Fruit fly (Drosophila melanogaster) whole organism, embryonic: ENCODE measurements around the gene Shc.

Source experiments
- Atf-2 ChIP-seq: fragments of 200-800 bp; sonication (Bioruptor generic); optimal IDR thresholded peaks from 2 replicates; lab custom pipeline; 2016; ENCODE audit warnings: missing biosample characterization, missing genetic modification characterization
- Bdp1 ChIP-seq: fragments of 200-800 bp; sonication (Bioruptor generic); optimal IDR thresholded peaks from 3 replicates; lab custom pipeline; 2016; ENCODE audit warnings: missing biosample characterization, missing genetic modification characterization
- Bgb ChIP-seq: fragments of 200-800 bp; sonication (Bioruptor generic); IDR thresholded peaks from 2 replicates; pipeline ENCODE4 v1.3.6; 2022; ENCODE audit warnings: missing biosample characterization, missing genetic modification characterization; ENCODE audit not compliant: partially characterized antibody
- CG11504 ChIP-seq: fragments of 200-800 bp; sonication (Bioruptor generic); optimal IDR thresholded peaks from 3 replicates; lab custom pipeline; 2019; ENCODE audit warnings: missing biosample characterization, mild to moderate bottlenecking, missing genetic modification characterization, moderate library complexity
- CG11560 ChIP-seq: fragments of 200-800 bp; sonication (Bioruptor generic); IDR thresholded peaks from 3 replicates; pipeline ENCODE4 v1.3.6; 2022; ENCODE audit warnings: missing biosample characterization, missing genetic modification characterization
- CG12391 ChIP-seq: fragments of 200-800 bp; sonication (Bioruptor generic); optimal IDR thresholded peaks from 3 replicates; lab custom pipeline; 2018; ENCODE audit warnings: missing biosample characterization, mild to moderate bottlenecking, missing genetic modification characterization, moderate library complexity
- CG12659 ChIP-seq: fragments of 200-800 bp; sonication (Bioruptor generic); optimal IDR thresholded peaks from 3 replicates; lab custom pipeline; 2017; ENCODE audit warnings: mild to moderate bottlenecking, missing biosample characterization, missing genetic modification reagents, missing genetic modification characterization
- CG13123 ChIP-seq: fragments of 200-800 bp; sonication (Bioruptor generic); optimal IDR thresholded peaks from 2 replicates; lab custom pipeline; 2016; ENCODE audit warnings: missing biosample characterization, missing genetic modification characterization
- CG14710 ChIP-seq: fragments of 200-800 bp; sonication (Bioruptor generic); optimal IDR thresholded peaks from 3 replicates; lab custom pipeline; 2019; ENCODE audit warnings: missing biosample characterization, mild to moderate bottlenecking, missing genetic modification characterization, moderate library complexity
- CG14965 ChIP-seq: fragments of 200-800 bp; sonication (Bioruptor generic); optimal IDR thresholded peaks from 2 replicates; lab custom pipeline; 2016; ENCODE audit warnings: missing biosample characterization, missing genetic modification characterization, borderline replicate concordance
- CG15601 ChIP-seq: fragments of 200-800 bp; sonication (Bioruptor generic); optimal IDR thresholded peaks from 3 replicates; lab custom pipeline; 2019; ENCODE audit warnings: missing biosample characterization, mild to moderate bottlenecking, missing genetic modification characterization, moderate library complexity
- CG17612 ChIP-seq: fragments of 200-800 bp; sonication (Bioruptor generic); IDR thresholded peaks from 2 replicates; pipeline ENCODE4 v1.3.6; 2022; ENCODE audit warnings: missing biosample characterization, missing genetic modification characterization
- CG18011 ChIP-seq: fragments of 200-800 bp; sonication (Bioruptor generic); optimal IDR thresholded peaks from 2 replicates; lab custom pipeline; 2017; ENCODE audit warnings: missing biosample characterization, missing genetic modification characterization, mild to moderate bottlenecking, moderate library complexity, missing genotype
- CG18476 ChIP-seq: fragments of 200-800 bp; sonication (Bioruptor generic); optimal IDR thresholded peaks from 2 replicates; lab custom pipeline; 2016; ENCODE audit warnings: missing biosample characterization, mild to moderate bottlenecking, missing genetic modification characterization
- CG6791 ChIP-seq: fragments of 200-800 bp; sonication (Bioruptor generic); IDR thresholded peaks from 3 replicates; pipeline ENCODE4 v1.3.6; 2022; ENCODE audit warnings: missing biosample characterization, missing genetic modification characterization; ENCODE audit not compliant: partially characterized antibody
- CG8944 ChIP-seq: fragments of 200-800 bp; sonication (Bioruptor generic); optimal IDR thresholded peaks from 3 replicates; lab custom pipeline; 2016; ENCODE audit warnings: missing biosample characterization, missing genetic modification characterization
- CG9609 ChIP-seq: fragments of 200-800 bp; sonication (Bioruptor generic); optimal IDR thresholded peaks from 3 replicates; lab custom pipeline; 2016; ENCODE audit warnings: missing biosample characterization, missing genetic modification characterization
- CG9797 ChIP-seq: fragments of 200-800 bp; sonication (Bioruptor generic); optimal IDR thresholded peaks from 3 replicates; lab custom pipeline; 2018; ENCODE audit warnings: missing biosample characterization, mild to moderate bottlenecking, missing genetic modification characterization
- CkIIα-i1 ChIP-seq: fragments of 200-800 bp; sonication (Bioruptor generic); IDR thresholded peaks from 2 replicates; pipeline ENCODE4 v1.3.6; 2022; ENCODE audit warnings: missing biosample characterization, missing genetic modification characterization
- Dip2 ChIP-seq: fragments of 200-800 bp; sonication (Bioruptor generic); IDR thresholded peaks from 2 replicates; pipeline ENCODE4 v1.3.6; 2022; ENCODE audit warnings: missing biosample characterization, missing genetic modification characterization
- Ets65A ChIP-seq: fragments of 200-800 bp; sonication (Bioruptor generic); peaks from one replicate; lab custom pipeline; 2016; ENCODE audit warnings: missing biosample characterization, missing genetic modification characterization
- Fer2 ChIP-seq: fragments of 200-800 bp; sonication (Bioruptor generic); optimal IDR thresholded peaks from 2 replicates; lab custom pipeline; 2018; ENCODE audit warnings: missing biosample characterization, mild to moderate bottlenecking, missing genetic modification characterization, moderate library complexity
- Hr39 ChIP-seq: fragments of >200 bp; optimal IDR thresholded peaks from 2 replicates; lab custom pipeline; 2017
- Hr51 ChIP-seq, 2 experiments: fragments of 200-800 bp; sonication (Bioruptor generic); optimal IDR thresholded peaks; 2 replicates in 1 of 2; 3 replicates in 1 of 2; lab custom pipeline; 2016 to 2018; ENCODE audit warnings: missing biosample characterization in 2 of 2, missing genetic modification characterization in 2 of 2, mild to moderate bottlenecking in 1 of 2, moderate library complexity in 1 of 2
- MBD-R2 ChIP-seq: fragments of 200-800 bp; sonication (Bioruptor generic); IDR thresholded peaks from 2 replicates; pipeline ENCODE4 v1.3.6; 2022; ENCODE audit warnings: missing biosample characterization, missing genetic modification characterization
- Myb ChIP-seq: fragments of 200-800 bp; sonication (Bioruptor generic); optimal IDR thresholded peaks from 2 replicates; lab custom pipeline; 2016; ENCODE audit warnings: missing biosample characterization, missing genetic modification characterization
- NFAT ChIP-seq: fragments of 200-800 bp; sonication (Bioruptor generic); IDR thresholded peaks from 2 replicates; pipeline ENCODE4 v1.3.6; 2022; ENCODE audit warnings: missing biosample characterization, missing genetic modification characterization
- NK7.1 ChIP-seq: fragments of 200-800 bp; sonication (Bioruptor generic); optimal IDR thresholded peaks from 3 replicates; lab custom pipeline; 2016; ENCODE audit warnings: missing biosample characterization, missing genetic modification characterization
- NfI ChIP-seq: fragments of 200-800 bp; sonication (Bioruptor generic); optimal IDR thresholded peaks from 3 replicates; lab custom pipeline; 2018; ENCODE audit warnings: missing biosample characterization, mild to moderate bottlenecking, missing genetic modification characterization, moderate library complexity
- Stat92E ChIP-seq, 3 experiments: fragments of >200 bp in 2 of 3; fragments of 200-800 bp in 1 of 3; sonication (Bioruptor generic) in 1 of 3; optimal IDR thresholded peaks; 2 replicates each; lab custom pipeline; 2017 to 2019; ENCODE audit warnings: missing biosample characterization in 3 of 3, missing genetic modification characterization in 3 of 3, mild to moderate bottlenecking in 1 of 3, moderate library complexity in 1 of 3
- ap ChIP-seq: fragments of 200-800 bp; sonication (Bioruptor generic); IDR thresholded peaks from 2 replicates; pipeline ENCODE4 v1.3.6; 2022; ENCODE audit warnings: missing biosample characterization, missing genetic modification characterization
- ara ChIP-seq: fragments of 200-800 bp; sonication (Bioruptor generic); IDR thresholded peaks from 2 replicates; pipeline ENCODE4 v1.3.6; 2022; ENCODE audit warnings: missing biosample characterization, missing genetic modification characterization
- chinmo ChIP-seq: fragments of 200-800 bp; sonication (Bioruptor generic); IDR thresholded peaks from 4 replicates; pipeline ENCODE4 v1.3.6; 2022; ENCODE audit warnings: missing biosample characterization, missing genetic modification characterization; ENCODE audit not compliant: partially characterized antibody
- disco-r ChIP-seq: fragments of 200-800 bp; sonication (Bioruptor generic); optimal IDR thresholded peaks from 2 replicates; lab custom pipeline; 2016; ENCODE audit warnings: missing biosample characterization, missing genetic modification characterization
- dm ChIP-seq: fragments of 200-800 bp; sonication (Bioruptor generic); optimal IDR thresholded peaks from 3 replicates; lab custom pipeline; 2016; ENCODE audit warnings: missing biosample characterization, missing genetic modification characterization
- fu2 ChIP-seq: fragments of 200-800 bp; sonication (Bioruptor generic); optimal IDR thresholded peaks from 2 replicates; lab custom pipeline; 2016; ENCODE audit warnings: missing biosample characterization, missing genetic modification characterization
- gce ChIP-seq: fragments of 200-800 bp; sonication (Bioruptor generic); IDR thresholded peaks from 3 replicates; pipeline ENCODE4 v1.3.6; 2022; ENCODE audit warnings: missing biosample characterization, missing genetic modification characterization
- hth ChIP-seq: fragments of >200 bp; optimal IDR thresholded peaks from 2 replicates; lab custom pipeline; 2017; ENCODE audit warnings: inconsistent platforms
- lbe ChIP-seq: fragments of 200-800 bp; sonication (Bioruptor generic); optimal IDR thresholded peaks from 2 replicates; lab custom pipeline; 2016; ENCODE audit warnings: missing biosample characterization, mild to moderate bottlenecking, missing genetic modification characterization
- pho ChIP-seq: fragments of 200-800 bp; sonication (Bioruptor generic); optimal IDR thresholded peaks from 2 replicates; lab custom pipeline; 2016; ENCODE audit warnings: missing biosample characterization, missing genetic modification characterization
- pita ChIP-seq: fragments of 200-800 bp; sonication (Bioruptor generic); optimal IDR thresholded peaks from 2 replicates; lab custom pipeline; 2017; ENCODE audit warnings: missing biosample characterization, mild to moderate bottlenecking, missing genetic modification characterization
- row ChIP-seq: fragments of 200-800 bp; sonication (Bioruptor generic); IDR thresholded peaks from 3 replicates; pipeline ENCODE4 v1.3.6; 2022; ENCODE audit warnings: missing biosample characterization, missing genetic modification characterization
- run ChIP-seq: fragments of 200-800 bp; sonication (Bioruptor generic); optimal IDR thresholded peaks from 3 replicates; lab custom pipeline; 2018; ENCODE audit warnings: missing biosample characterization, mild to moderate bottlenecking, missing genetic modification characterization
- sqz ChIP-seq: fragments of 200-800 bp; sonication (Bioruptor generic); optimal IDR thresholded peaks from 3 replicates; lab custom pipeline; 2018; ENCODE audit warnings: missing biosample characterization, mild to moderate bottlenecking, missing genetic modification characterization
- sr ChIP-seq: fragments of 200-800 bp; sonication (Bioruptor generic); IDR thresholded peaks from 3 replicates; pipeline ENCODE4 v1.3.6; 2022; ENCODE audit warnings: missing biosample characterization, missing genetic modification characterization
- tx ChIP-seq: fragments of 200-800 bp; sonication (Bioruptor generic); optimal IDR thresholded peaks from 2 replicates; lab custom pipeline; 2016; ENCODE audit warnings: missing biosample characterization, missing genetic modification characterization
- vfl ChIP-seq: fragments of 200-800 bp; sonication (Bioruptor generic); optimal IDR thresholded peaks from 2 replicates; lab custom pipeline; 2016; ENCODE audit warnings: missing biosample characterization, missing genetic modification characterization
- vvl ChIP-seq: fragments of 200-800 bp; sonication (Bioruptor generic); IDR thresholded peaks from 2 replicates; pipeline ENCODE4 v1.3.6; 2022; ENCODE audit warnings: missing biosample characterization, missing genetic modification characterization
- zfh2 ChIP-seq: fragments of 200-800 bp; sonication (Bioruptor generic); optimal IDR thresholded peaks from 2 replicates; lab custom pipeline; 2016; ENCODE audit warnings: missing biosample characterization, missing genetic modification characterization

Shc gene

DNA sequence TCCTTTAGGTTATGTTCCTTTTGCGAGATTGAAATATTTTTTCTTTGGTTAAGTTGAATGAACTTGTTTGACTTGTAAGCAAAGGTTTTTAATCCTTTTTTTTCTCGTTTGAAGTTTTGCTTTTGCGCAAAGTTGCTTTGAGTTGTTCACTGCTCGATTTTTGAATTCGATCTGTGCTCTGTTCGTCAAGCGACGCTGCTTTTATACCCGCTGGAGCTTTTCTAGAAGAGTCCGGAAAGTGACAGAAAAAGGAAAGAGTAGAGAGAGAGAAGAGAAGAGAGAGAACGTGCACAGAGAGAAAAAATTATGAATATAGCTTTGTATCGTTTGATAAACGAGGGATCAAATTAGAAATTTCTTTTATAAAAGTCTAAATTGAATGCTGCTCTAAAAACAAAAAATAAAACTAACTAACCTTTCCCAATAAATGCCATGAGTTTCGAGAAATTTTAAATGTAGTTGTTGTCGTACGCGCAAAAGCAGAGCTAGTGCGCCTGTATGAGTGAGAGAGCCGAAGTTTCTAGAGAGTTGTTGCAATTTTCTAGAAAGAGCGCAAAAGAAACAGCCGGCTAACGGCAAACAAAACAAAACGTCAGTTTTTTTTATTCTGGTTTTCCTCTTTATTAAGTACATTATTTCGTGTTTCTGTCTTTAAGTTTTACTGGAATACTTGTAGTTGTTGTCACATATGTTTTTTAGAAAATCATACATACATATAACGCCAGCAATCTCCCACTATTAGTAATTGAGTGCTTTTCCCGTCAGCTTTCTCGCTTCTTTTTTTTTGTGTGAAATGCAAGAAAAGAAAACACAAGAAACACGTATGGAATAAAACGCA lies 49.4 kb upstream of the Shc start, which contains the start of gene Hsp26 (continued):
- TF ChIP-seq Bgb (GFP tag; lab: Robert Waterston, UW) (no peak; the same call in 1 of the 2 replicates), Hr51 (GFP tag; optimal IDR thresholded peaks at IDR 0.05; lab: Kevin White, UChicago) (peak; percentile 48 to 89), CG12659 (GFP tag; lab: Kevin White, UChicago) (peak; percentile 86), Ets65A (GFP tag; lab: Kevin White, UChicago) (peak; percentile 91), sr (GFP tag; lab: Robert Waterston, UW) (no peak), MBD-R2 (GFP tag; lab: Robert Waterston, UW) (peak; percentile 42; the same call in 1 of the 2 replicates), CG11560 (0 out of 3 replicates have a peak, but pooled peaks have one; percentile 29), Bdp1 (GFP tag; lab: Kevin White, UChicago) (peak; percentile 70), CG8944 (GFP tag; lab: Kevin White, UChicago) (peak; percentile 82), pita (GFP tag; lab: Kevin White, UChicago) (no peak), CG9797 (GFP tag; lab: Kevin White, UChicago) (no peak), CG6791 (GFP tag; lab: Robert Waterston, UW) (no peak), gce (GFP tag; lab: Robert Waterston, UW) (peak; percentile 83; the same call in 2 of the 3 replicates), CG17612 (peak; percentile 56; the same call in 1 of the 2 replicates), CG11504 (tag; lab: Kevin White, UChicago) (peak; percentile 84), pho (peak; percentile 83), NFAT (GFP tag; lab: Robert Waterston, UW) (peak; percentile 49; the same call in 1 of the 2 replicates), row (GFP tag; lab: Robert Waterston, UW) (peak; percentile 93), hth (lab: Kevin White, UChicago) (no peak), Dip2 (no peak), tx (GFP tag; lab: Kevin White, UChicago) (peak; percentile 62), dm (peak; percentile 64), chinmo (GFP tag; lab: Robert Waterston, UW) (peak; percentile 86; the same call in 2 of the 4 replicates), CG9609 (peak; percentile 82), NK7.1 (peak; percentile 70), CG18476 (GFP tag; lab: Kevin White, UChicago) (peak; percentile 74), run (peak; percentile 77), CG13123 (GFP tag; lab: Kevin White, UChicago) (peak; percentile 64), Atf-2 (peak; percentile 67), Fer2 (peak; percentile 31), CG12391 (peak; percentile 90), vfl (GFP tag; lab: Kevin White, UChicago) (peak; percentile 70), CG18011 (GFP tag; lab: Kevin White, UChicago) (peak; percentile 62), CG14965 (GFP tag; lab: Kevin White, UChicago) (no peak), Stat92E (GFP tag; optimal IDR thresholded peaks at IDR 0.05; lab: Kevin White, UChicago) (peak in 1 of 3 experiments; percentile 59), zfh2 (GFP tag; lab: Kevin White, UChicago) (peak; percentile 82), Myb (peak; percentile 71), fu2 (GFP tag; lab: Kevin White, UChicago) (peak; percentile 83), CkIIα-i1 (GFP tag; lab: Robert Waterston, UW) (no peak), NfI (GFP tag; lab: Kevin White, UChicago) (peak; percentile 77), CG14710 (peak; percentile 69), ap (peak; percentile 83), CG15601 (tag; lab: Kevin White, UChicago) (peak; percentile 85), disco-r (GFP tag; lab: Kevin White, UChicago) (peak; percentile 83), vvl (peak; percentile 96), Hr39 (no peak), lbe (GFP tag; lab: Kevin White, UChicago) (peak; percentile 90), sqz (GFP tag; lab: Kevin White, UChicago) (peak; percentile 58), ara (GFP tag; lab: Robert Waterston, UW) (peak; percentile 77)
